Worm (Caenorhabditis elegans): Measurements from ENCODE around the gene asb-1.
A peak's percentile ranks its signal among the peaks of the same experiment; 100 is the strongest.

asb-1 gene

DNA sequence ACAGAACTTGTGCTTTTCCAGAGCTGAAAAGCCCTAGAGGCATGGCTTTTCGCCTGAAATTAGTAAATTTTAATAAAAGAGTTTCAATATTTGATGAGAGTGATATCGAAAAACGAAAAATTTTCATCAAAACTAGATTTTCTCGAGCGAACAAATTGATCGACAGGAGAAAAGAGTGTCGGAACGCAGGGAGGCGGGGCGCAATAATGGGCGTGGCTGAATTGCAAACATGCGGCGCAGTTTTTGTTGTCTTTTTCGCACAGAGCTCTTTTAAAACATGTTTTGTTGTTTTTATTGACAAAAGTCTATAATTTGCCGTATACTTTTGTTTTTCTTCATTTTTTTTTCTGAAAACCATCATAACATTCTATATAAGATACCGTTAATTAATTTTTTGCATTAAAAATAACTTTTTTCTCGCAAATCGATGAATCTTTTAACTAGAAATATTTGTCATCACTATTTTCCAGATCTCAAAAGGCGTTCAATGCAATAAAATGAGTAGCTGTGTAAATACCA is 17.2 kb downstream of the asb-1 start, which contains the start of the genes sel-5 and wdr-48 (continued):
- TF ChIP-seq efl-1 (optimal IDR thresholded peaks at IDR 0.05), result peak; percentile 19 to 40
- peak; percentile 60 to 95 for TF ChIP-seq efl-1 (GFP tag; optimal IDR thresholded peaks at IDR 0.05 in 1 of 2)
- no peak for TF ChIP-seq C04F5.9 (tag; optimal IDR thresholded peaks at IDR 0.05)
- TF ChIP-seq ama-1 (optimal IDR thresholded peaks at IDR 0.05), result no peak

DNA sequence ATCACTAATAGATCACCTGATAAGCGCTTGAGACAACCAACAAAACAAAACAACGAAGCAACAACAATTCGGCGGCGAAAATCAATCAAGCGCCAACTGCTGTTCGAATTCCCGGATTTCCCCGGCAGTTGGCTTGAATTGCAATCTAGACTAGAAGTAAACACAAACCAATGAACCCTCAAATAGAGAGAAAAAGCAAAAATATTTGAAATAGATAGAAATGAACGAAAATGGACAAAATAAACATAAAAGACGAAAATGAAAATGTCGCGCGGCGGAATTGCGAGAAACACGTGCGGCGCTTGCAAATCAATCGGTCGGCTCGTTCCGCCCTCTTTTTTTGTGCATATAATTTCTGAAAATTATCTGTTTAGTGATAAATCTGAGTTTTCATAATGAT is 27.2 kb downstream of the asb-1 start, which contains the start of gene idhg-1:
Gene idhg-1 (plus strand): TSS at position 343 of the 400 bp plus-strand sequence.
- TF ChIP-seq efl-1 (optimal IDR thresholded peaks at IDR 0.05), result peak; percentile 48 to 65
- peak; percentile 38 to 96 for TF ChIP-seq efl-1 (GFP tag; optimal IDR thresholded peaks at IDR 0.05 in 1 of 2)
- no peak; the same call in none of the 2 replicates for TF ChIP-seq isw-1 (GFP tag; IDR thresholded peaks at IDR 0.05)
- TF ChIP-seq tbx-2 (tag; optimal IDR thresholded peaks at IDR 0.05), result peak; percentile 52
- TF ChIP-seq sptf-1 (tag; optimal IDR thresholded peaks at IDR 0.05), result no peak
- TF ChIP-seq lin-13 (GFP tag; optimal IDR thresholded peaks at IDR 0.05), result peak; percentile 41
- TF ChIP-seq lin-35 (GFP tag; optimal IDR thresholded peaks at IDR 0.05), result peak; percentile 19 to 63
- peak; percentile 26 for TF ChIP-seq nhr-84 (tag; optimal IDR thresholded peaks at IDR 0.05)
- peak; percentile 7 for TF ChIP-seq pax-3 (tag; optimal IDR thresholded peaks at IDR 0.05)
- peak; percentile 24 for TF ChIP-seq sox-4 (tag; optimal IDR thresholded peaks at IDR 0.05)
- peak; percentile 71 for TF ChIP-seq xbp-1 (tag; optimal IDR thresholded peaks at IDR 0.05)
- TF ChIP-seq mab-9 (GFP tag; IDR thresholded peaks at IDR 0.05), result no peak
- no peak for TF ChIP-seq hlh-4 (tag; optimal IDR thresholded peaks at IDR 0.05)
- TF ChIP-seq pag-3 (tag; optimal IDR thresholded peaks at IDR 0.05; ENCODE audit: borderline replicate concordance, insufficient read depth), result no peak
- no peak for TF ChIP-seq ceh-90 (tag; optimal IDR thresholded peaks at IDR 0.05)
- no peak for TF ChIP-seq fkh-10 (GFP tag; optimal IDR thresholded peaks at IDR 0.05)
- TF ChIP-seq elt-2 (tag; optimal IDR thresholded peaks at IDR 0.05), result peak; percentile 67
- no peak for TF ChIP-seq fkh-4 (tag; optimal IDR thresholded peaks at IDR 0.05; ENCODE audit: borderline replicate concordance)
- peak; percentile 71 for TF ChIP-seq nhr-90 (tag; optimal IDR thresholded peaks at IDR 0.05; ENCODE audit: poor library complexity)
- TF ChIP-seq C16A3.4 (tag; optimal IDR thresholded peaks at IDR 0.05), result peak; percentile 64
- TF ChIP-seq hpl-2 (GFP tag; optimal IDR thresholded peaks at IDR 0.05), result no peak
- TF ChIP-seq snpc-4 (tag; optimal IDR thresholded peaks at IDR 0.05), result peak; percentile 58
- no peak for TF ChIP-seq pqm-1 (tag; optimal IDR thresholded peaks at IDR 0.05)
- TF ChIP-seq ceh-8 (GFP tag; optimal IDR thresholded peaks at IDR 0.05), result no peak
- TF ChIP-seq nhr-12 (tag; optimal IDR thresholded peaks at IDR 0.05), result no peak
- TF ChIP-seq alr-1 (tag; optimal IDR thresholded peaks at IDR 0.05; ENCODE audit: borderline replicate concordance), result no peak
- no peak for TF ChIP-seq nhr-237 (tag; optimal IDR thresholded peaks at IDR 0.05)
- no peak for TF ChIP-seq ces-1 (GFP tag; optimal IDR thresholded peaks at IDR 0.05)
- TF ChIP-seq nhr-19 (GFP tag; conservative IDR thresholded peaks at IDR 0.05), result peak; percentile 88
- peak in 1 of 6 experiments; percentile 23 for TF ChIP-seq elt-3 (tag; optimal IDR thresholded peaks at IDR 0.05)
- no peak for TF ChIP-seq mef-2 (tag; optimal IDR thresholded peaks at IDR 0.05)
- peak; percentile 37 for TF ChIP-seq fkh-8 (tag; optimal IDR thresholded peaks at IDR 0.05)
- peak; percentile 47 to 61 (median 58) for TF ChIP-seq dpl-1 (GFP tag; optimal IDR thresholded peaks at IDR 0.05)
- peak; percentile 49 for TF ChIP-seq skn-1 (tag; optimal IDR thresholded peaks at IDR 0.05)
- no peak for TF ChIP-seq fos-1 (tag; optimal IDR thresholded peaks at IDR 0.05)
- no peak for TF ChIP-seq hlh-17 (GFP tag; optimal IDR thresholded peaks at IDR 0.05; ENCODE audit: borderline replicate concordance)
- TF ChIP-seq lin-15B (tag; optimal IDR thresholded peaks at IDR 0.05), result peak; percentile 4
- TF ChIP-seq ztf-11 (tag; optimal IDR thresholded peaks at IDR 0.05), result peak in 1 of 2 experiments; percentile 55
- TF ChIP-seq unc-86 (tag; optimal IDR thresholded peaks at IDR 0.05), result peak; percentile 64
- no peak for TF ChIP-seq unc-98 (GFP tag; IDR thresholded peaks at IDR 0.05)
- TF ChIP-seq ceh-82 (tag; optimal IDR thresholded peaks at IDR 0.05), result peak; percentile 37 to 53 (median 51)
- no peak for TF ChIP-seq ceh-63 (GFP tag; optimal IDR thresholded peaks at IDR 0.05)
- peak; percentile 29 for TF ChIP-seq F16B12.6 (tag; optimal IDR thresholded peaks at IDR 0.05)
- TF ChIP-seq blmp-1 (tag; optimal IDR thresholded peaks at IDR 0.05), result peak; percentile 33
- TF ChIP-seq ztf-4 (tag; optimal IDR thresholded peaks at IDR 0.05), result peak; percentile 63
- TF ChIP-seq ceh-88 (GFP tag; IDR thresholded peaks at IDR 0.05), result peak; percentile 26; the same call in 1 of the 2 replicates
- peak; percentile 40 for TF ChIP-seq egl-13 (tag; optimal IDR thresholded peaks at IDR 0.05)
- no peak for TF ChIP-seq zip-4 (GFP tag; optimal IDR thresholded peaks at IDR 0.05)

Data from whole organism, L1 larva.